In the genomic region with DNA sequence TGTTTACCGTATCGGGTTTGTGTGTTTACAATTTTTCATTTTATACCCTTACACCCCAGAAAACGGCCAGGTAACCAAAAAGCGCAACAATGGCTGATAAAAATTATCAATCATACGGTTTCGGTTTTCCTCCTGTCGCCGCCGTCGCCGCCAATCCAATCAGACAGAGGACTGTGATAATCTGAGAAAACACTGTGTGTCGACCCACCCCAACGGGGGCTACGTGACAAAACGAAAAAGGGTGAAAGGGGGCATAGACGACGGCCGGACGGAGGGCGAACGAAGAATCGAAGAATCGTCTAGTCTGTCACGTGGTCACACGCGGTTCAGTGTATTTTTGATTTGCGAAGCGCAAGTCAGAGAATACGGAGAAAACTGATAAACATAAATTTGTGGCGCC, we compare ENCODE assay signal across 1 worm cellular context.
TF ChIP-seq lines count a peak whose summit lies in the region.

No protein-coding gene starts in this region.

TF ChIP-seq in whole organism, L4 larva, 104 proteins besides CTCF, POLR2A, EP300 and RAD21 (continued from another document):
- no peak for TF ChIP-seq fos-1 (tag; optimal IDR thresholded peaks at IDR 0.05; lab: Kevin White, UChicago)
- TF ChIP-seq F37D6.2 (tag; optimal IDR thresholded peaks at IDR 0.05; lab: Kevin White, UChicago) = no peak
- TF ChIP-seq mxl-3 (GFP tag; optimal IDR thresholded peaks at IDR 0.05; lab: Kevin White, UChicago) = peak; percentile 81
- TF ChIP-seq ceh-44 (GFP tag; IDR thresholded peaks at IDR 0.05; lab: Robert Waterston, UW) = no peak
- no peak for TF ChIP-seq pha-4 (GFP tag; IDR thresholded peaks at IDR 0.05; lab: Robert Waterston, UW)
- no peak for TF ChIP-seq pha-4 (tag; optimal IDR thresholded peaks at IDR 0.05; lab: Kevin White, UChicago)
- TF ChIP-seq F26F4.8 (GFP tag; conservative IDR thresholded peaks at IDR 0.05; lab: Robert Waterston, UW) = no peak
- peak; percentile 96 for TF ChIP-seq hlh-11 (tag; optimal IDR thresholded peaks at IDR 0.05; lab: Kevin White, UChicago)
- peak; percentile 51; the same call in 1 of the 2 replicates for TF ChIP-seq ceh-20 (GFP tag; IDR thresholded peaks at IDR 0.05; lab: Robert Waterston, UW)
- TF ChIP-seq unc-39 (tag; optimal IDR thresholded peaks at IDR 0.05; lab: Kevin White, UChicago) = no peak
- no peak for TF ChIP-seq ceh-82 (tag; optimal IDR thresholded peaks at IDR 0.05; lab: Kevin White, UChicago)
- no peak for TF ChIP-seq nhr-10 (tag; optimal IDR thresholded peaks at IDR 0.05; lab: Kevin White, UChicago)
- TF ChIP-seq Y105C5A.15 (GFP tag; IDR thresholded peaks at IDR 0.05; lab: Robert Waterston, UW) = 0 out of 2 replicates have a peak, but pooled peaks have one; percentile 31
